Fruit fly (Drosophila melanogaster) whole organism, embryonic: ENCODE measurements around the gene CG13386.

ENCODE experiments used
- ATbp ChIP-seq: fragments of 200-800 bp; sonication (Bioruptor generic); optimal IDR thresholded peaks from 2 replicates; lab custom pipeline; 2017; ENCODE audit warnings: missing biosample characterization, mild to moderate bottlenecking, missing genetic modification characterization, missing genetic modification reagents
- Adf1 ChIP-seq: fragments of 200-800 bp; sonication (Bioruptor generic); IDR thresholded peaks from 2 replicates; pipeline ENCODE4 v1.3.6; 2022; ENCODE audit warnings: missing biosample characterization, missing genetic modification characterization
- B-H1 ChIP-seq: fragments of 200-800 bp; sonication (Bioruptor generic); IDR thresholded peaks from 3 replicates; pipeline ENCODE4 v1.3.6; 2022; ENCODE audit warnings: missing biosample characterization, missing genetic modification characterization
- CG10274 ChIP-seq: fragments of 200-800 bp; sonication (Bioruptor generic); optimal IDR thresholded peaks from 3 replicates; lab custom pipeline; 2017; ENCODE audit warnings: missing biosample characterization, mild to moderate bottlenecking, missing genetic modification characterization
- CG10431 ChIP-seq: fragments of 200-800 bp; sonication (Bioruptor generic); optimal IDR thresholded peaks from 3 replicates; lab custom pipeline; 2018; ENCODE audit warnings: missing biosample characterization, mild to moderate bottlenecking, missing genetic modification characterization
- CG10543 ChIP-seq: fragments of 200-800 bp; sonication (Bioruptor generic); optimal IDR thresholded peaks from 3 replicates; lab custom pipeline; 2017; ENCODE audit warnings: missing biosample characterization, mild to moderate bottlenecking, missing genetic modification characterization, moderate library complexity
- CG10979 ChIP-seq: fragments of 200-800 bp; sonication (Bioruptor generic); optimal IDR thresholded peaks from 2 replicates; lab custom pipeline; 2018; ENCODE audit warnings: missing biosample characterization, mild to moderate bottlenecking, missing genetic modification characterization, moderate library complexity
- CG14014 ChIP-seq: fragments of 200-800 bp; sonication (Bioruptor generic); IDR thresholded peaks from 2 replicates; pipeline ENCODE4 v1.3.6; 2022; ENCODE audit warnings: missing biosample characterization, missing genetic modification characterization
- CG16813 ChIP-seq: fragments of 200-800 bp; sonication (Bioruptor generic); IDR thresholded peaks from 3 replicates; pipeline ENCODE4 v1.3.6; 2022; ENCODE audit warnings: missing biosample characterization, missing genetic modification characterization; ENCODE audit not compliant: partially characterized antibody
- CG17361 ChIP-seq: fragments of 200-800 bp; sonication (Bioruptor generic); IDR thresholded peaks from 3 replicates; pipeline ENCODE4 v1.3.6; 2022; ENCODE audit warnings: missing biosample characterization, missing genetic modification characterization
- CG18476 ChIP-seq: fragments of 200-800 bp; sonication (Bioruptor generic); optimal IDR thresholded peaks from 2 replicates; lab custom pipeline; 2016; ENCODE audit warnings: missing biosample characterization, mild to moderate bottlenecking, missing genetic modification characterization
- CG32767 ChIP-seq: fragments of 200-800 bp; sonication (Bioruptor generic); IDR thresholded peaks from 2 replicates; pipeline ENCODE4 v1.3.6; 2022; ENCODE audit warnings: missing biosample characterization, missing genetic modification characterization
- CG3726 ChIP-seq: fragments of 200-800 bp; sonication (Bioruptor generic); IDR thresholded peaks from 3 replicates; pipeline ENCODE4, ENCODE4 v1.3.6; 2022; ENCODE audit warnings: missing biosample characterization, missing genetic modification characterization
- CG3995 ChIP-seq: fragments of 200-800 bp; sonication (Bioruptor generic); optimal IDR thresholded peaks from 3 replicates; lab custom pipeline; 2016; ENCODE audit warnings: missing biosample characterization, missing genetic modification characterization
- CG4424 ChIP-seq: fragments of 200-800 bp; sonication (Bioruptor generic); optimal IDR thresholded peaks from 3 replicates; lab custom pipeline; 2016; ENCODE audit warnings: missing biosample characterization, missing genetic modification characterization
- CG7271 ChIP-seq: fragments of 200-800 bp; sonication (Bioruptor generic); optimal IDR thresholded peaks from 2 replicates; lab custom pipeline; 2018; ENCODE audit warnings: missing biosample characterization, mild to moderate bottlenecking, missing genetic modification characterization, moderate library complexity
- CG8089 ChIP-seq: fragments of 200-800 bp; sonication (Bioruptor generic); optimal IDR thresholded peaks from 3 replicates; lab custom pipeline; 2016; ENCODE audit warnings: missing biosample characterization, missing genetic modification characterization
- CG8478 ChIP-seq: fragments of >200 bp; optimal IDR thresholded peaks from 2 replicates; lab custom pipeline; 2018
- CG9876 ChIP-seq: fragments of 200-800 bp; sonication (Bioruptor generic); optimal IDR thresholded peaks from 2 replicates; lab custom pipeline; 2016; ENCODE audit warnings: missing biosample characterization, missing genetic modification characterization
- D ChIP-seq, 2 experiments: fragments of 200-800 bp in 1 of 2; fragments of >200 bp in 1 of 2; sonication (Bioruptor generic) in 1 of 2; optimal IDR thresholded peaks; 2 replicates in 1 of 2; 3 replicates in 1 of 2; lab custom pipeline; 2017; ENCODE audit warnings: mild to moderate bottlenecking in 1 of 2, missing biosample characterization in 1 of 2, missing genetic modification characterization in 1 of 2, missing genetic modification reagents in 1 of 2
- Dfd ChIP-seq, 2 experiments: fragments of >200 bp; optimal IDR thresholded peaks; 2 replicates each; lab custom pipeline; 2017; ENCODE audit warnings: missing biosample characterization in 2 of 2, missing genetic modification characterization in 2 of 2
- Doc2 ChIP-seq: fragments of 200-800 bp; sonication (Bioruptor generic); IDR thresholded peaks from 2 replicates; pipeline ENCODE4 v1.3.6; 2022; ENCODE audit warnings: missing biosample characterization, missing genetic modification characterization
- Mrtf ChIP-seq: fragments of 200-800 bp; sonication (Bioruptor generic); IDR thresholded peaks from 3 replicates; pipeline ENCODE4 v1.3.6; 2022; ENCODE audit warnings: missing biosample characterization, missing genetic modification characterization
- NfI ChIP-seq: fragments of 200-800 bp; sonication (Bioruptor generic); optimal IDR thresholded peaks from 3 replicates; lab custom pipeline; 2018; ENCODE audit warnings: missing biosample characterization, mild to moderate bottlenecking, missing genetic modification characterization, moderate library complexity
- Stat92E ChIP-seq, 3 experiments: fragments of >200 bp in 2 of 3; fragments of 200-800 bp in 1 of 3; sonication (Bioruptor generic) in 1 of 3; optimal IDR thresholded peaks; 2 replicates each; lab custom pipeline; 2017 to 2019; ENCODE audit warnings: missing biosample characterization in 3 of 3, missing genetic modification characterization in 3 of 3, mild to moderate bottlenecking in 1 of 3, moderate library complexity in 1 of 3
- Vsx1 ChIP-seq: fragments of 200-800 bp; sonication (Bioruptor generic); optimal IDR thresholded peaks from 2 replicates; lab custom pipeline; 2017; ENCODE audit warnings: missing biosample characterization, mild to moderate bottlenecking, missing genetic modification characterization, missing genetic modification reagents
- ac ChIP-seq: fragments of 200-800 bp; sonication (Bioruptor generic); optimal IDR thresholded peaks from 3 replicates; lab custom pipeline; 2017; ENCODE audit warnings: missing biosample characterization, mild to moderate bottlenecking, missing genetic modification characterization
- ase ChIP-seq: fragments of 200-800 bp; sonication (Bioruptor generic); IDR thresholded peaks from 3 replicates; pipeline ENCODE4 v1.3.6; 2022; ENCODE audit warnings: missing biosample characterization, missing genetic modification characterization
- bab2 ChIP-seq: fragments of 200-800 bp; sonication (Bioruptor generic); optimal IDR thresholded peaks from 2 replicates; lab custom pipeline; 2016; ENCODE audit warnings: missing biosample characterization, missing genetic modification characterization
- btn ChIP-seq: fragments of 200-800 bp; sonication (Bioruptor generic); optimal IDR thresholded peaks from 2 replicates; lab custom pipeline; 2016; ENCODE audit warnings: missing biosample characterization, missing genetic modification characterization
- cas ChIP-seq: fragments of 200-800 bp; sonication (Bioruptor generic); IDR thresholded peaks from 2 replicates; pipeline ENCODE4 v1.3.6; 2022; ENCODE audit warnings: missing biosample characterization, missing genetic modification characterization
- chm ChIP-seq: fragments of 200-800 bp; sonication (Bioruptor generic); IDR thresholded peaks from 2 replicates; pipeline ENCODE4 v1.3.6; 2022; ENCODE audit warnings: missing biosample characterization, missing genetic modification characterization
- dimm ChIP-seq: fragments of 200-800 bp; sonication (Bioruptor generic); IDR thresholded peaks from 2 replicates; pipeline ENCODE4 v1.3.6; 2022; ENCODE audit warnings: missing biosample characterization, missing genetic modification characterization
- emc ChIP-seq: fragments of 200-800 bp; sonication (Bioruptor generic); optimal IDR thresholded peaks from 2 replicates; lab custom pipeline; 2016; ENCODE audit warnings: missing biosample characterization, missing genetic modification characterization
- gce ChIP-seq: fragments of 200-800 bp; sonication (Bioruptor generic); IDR thresholded peaks from 3 replicates; pipeline ENCODE4 v1.3.6; 2022; ENCODE audit warnings: missing biosample characterization, missing genetic modification characterization
- gcm ChIP-seq: fragments of 200-800 bp; sonication (Bioruptor generic); optimal IDR thresholded peaks from 2 replicates; lab custom pipeline; 2019; ENCODE audit warnings: missing biosample characterization, mild to moderate bottlenecking, missing genetic modification characterization, moderate library complexity
- h ChIP-seq: fragments of >200 bp; optimal IDR thresholded peaks from 2 replicates; lab custom pipeline; 2017
- ham ChIP-seq: fragments of 200-800 bp; sonication (Bioruptor generic); IDR thresholded peaks from 2 replicates; pipeline ENCODE4 v1.3.6; 2022; ENCODE audit warnings: missing biosample characterization, missing genetic modification characterization
- her ChIP-seq: fragments of 200-800 bp; sonication (Bioruptor generic); optimal IDR thresholded peaks from 2 replicates; lab custom pipeline; 2016; ENCODE audit warnings: missing biosample characterization, missing genetic modification characterization
- kah ChIP-seq: fragments of 200-800 bp; sonication (Bioruptor generic); optimal IDR thresholded peaks from 2 replicates; lab custom pipeline; 2018; ENCODE audit warnings: missing biosample characterization, mild to moderate bottlenecking, missing genetic modification characterization
- ken ChIP-seq: fragments of 200-800 bp; sonication (Bioruptor generic); IDR thresholded peaks from 3 replicates; pipeline ENCODE4 v1.3.6; 2022; ENCODE audit warnings: missing biosample characterization, missing genetic modification characterization
- lbe ChIP-seq: fragments of 200-800 bp; sonication (Bioruptor generic); optimal IDR thresholded peaks from 2 replicates; lab custom pipeline; 2016; ENCODE audit warnings: missing biosample characterization, mild to moderate bottlenecking, missing genetic modification characterization
- prd ChIP-seq, 3 experiments: fragments of >200 bp in 2 of 3; fragments of 200-800 bp in 1 of 3; sonication (Bioruptor generic) in 1 of 3; optimal IDR thresholded peaks in 2 of 3; IDR thresholded peaks in 1 of 3; 2 replicates in 2 of 3; 3 replicates in 1 of 3; pipeline versions ENCODE4 v1.3.6 to Lab custom; 2017 to 2022; ENCODE audit warnings: missing biosample characterization in 1 of 3, missing genetic modification characterization in 1 of 3
- repo ChIP-seq: fragments of 200-800 bp; sonication (Bioruptor generic); optimal IDR thresholded peaks from 2 replicates; lab custom pipeline; 2016; ENCODE audit warnings: missing biosample characterization, missing genetic modification characterization
- ro ChIP-seq: fragments of 200-800 bp; sonication (Bioruptor generic); IDR thresholded peaks from 2 replicates; pipeline ENCODE4 v1.3.6; 2022; ENCODE audit warnings: missing biosample characterization, missing genetic modification characterization
- sisA ChIP-seq: fragments of 200-800 bp; sonication (Bioruptor generic); IDR thresholded peaks from 2 replicates; pipeline ENCODE4 v1.3.6; 2022; ENCODE audit warnings: missing biosample characterization, missing genetic modification characterization
- tin ChIP-seq: fragments of 200-800 bp; sonication (Bioruptor generic); optimal IDR thresholded peaks from 3 replicates; lab custom pipeline; 2016; ENCODE audit warnings: missing biosample characterization, missing genetic modification characterization
- toy ChIP-seq: fragments of 200-800 bp; sonication (Bioruptor generic); IDR thresholded peaks from 2 replicates; pipeline ENCODE4 v1.3.6; 2022; ENCODE audit warnings: missing biosample characterization, missing genetic modification characterization
- trem ChIP-seq: fragments of 200-800 bp; optimal IDR thresholded peaks from 3 replicates; lab custom pipeline; 2019; ENCODE audit warnings: missing biosample characterization, mild to moderate bottlenecking, missing genetic modification characterization, moderate library complexity
- tup ChIP-seq: fragments of 200-800 bp; sonication (Bioruptor generic); optimal IDR thresholded peaks from 2 replicates; lab custom pipeline; 2016; ENCODE audit warnings: missing biosample characterization, mild to moderate bottlenecking, missing genetic modification characterization, moderate library complexity
- tx ChIP-seq: fragments of 200-800 bp; sonication (Bioruptor generic); optimal IDR thresholded peaks from 2 replicates; lab custom pipeline; 2016; ENCODE audit warnings: missing biosample characterization, missing genetic modification characterization
- z ChIP-seq: fragments of 200-800 bp; sonication (Bioruptor generic); IDR thresholded peaks from 3 replicates; pipeline ENCODE4 v1.3.6; 2022; ENCODE audit warnings: missing biosample characterization, missing genetic modification characterization

The CG13386 gene

dm6 chr2L:8437176-8437575 is 38.4 kb downstream of the CG13386 start, which contains the start of the genes D12 and Chrac-14 (continued):
- TF ChIP-seq CG17361 (GFP tag; lab: Robert Waterston, UW) (no peak), Mrtf (no peak), emc (GFP tag; lab: Kevin White, UChicago) (no peak), CG7271 (tag; lab: Kevin White, UChicago) (no peak), Doc2 (GFP tag; lab: Robert Waterston, UW) (no peak), trem (tag; lab: Kevin White, UChicago) (peak; percentile 49), CG4424 (GFP tag; lab: Kevin White, UChicago) (no peak), her (GFP tag; lab: Kevin White, UChicago) (peak; percentile 2), CG8089 (peak; percentile 18), CG10979 (tag; lab: Kevin White, UChicago) (no peak), Stat92E (GFP tag; optimal IDR thresholded peaks at IDR 0.05; lab: Kevin White, UChicago) (no peak), tup (GFP tag; lab: Kevin White, UChicago) (no peak), CG9876 (GFP tag; lab: Kevin White, UChicago) (no peak), bab2 (GFP tag; lab: Kevin White, UChicago) (no peak), Dfd (GFP tag; optimal IDR thresholded peaks at IDR 0.05; lab: Kevin White, UChicago) (no peak), sisA (GFP tag; lab: Robert Waterston, UW) (peak; percentile 13; the same call in 1 of the 2 replicates), btn (GFP tag; lab: Kevin White, UChicago) (no peak), z (GFP tag; lab: Robert Waterston, UW) (no peak), ro (GFP tag; lab: Robert Waterston, UW) (no peak), CG10274 (GFP tag; lab: Kevin White, UChicago) (no peak), lbe (GFP tag; lab: Kevin White, UChicago) (no peak), D (optimal IDR thresholded peaks at IDR 0.05; lab: Kevin White, UChicago) (no peak), D (GFP tag; optimal IDR thresholded peaks at IDR 0.05; lab: Kevin White, UChicago) (no peak), toy (GFP tag; lab: Robert Waterston, UW) (no peak), h (lab: Kevin White, UChicago) (no peak), gce (GFP tag; lab: Robert Waterston, UW) (no peak), repo (no peak), chm (GFP tag; lab: Robert Waterston, UW) (no peak; the same call in 1 of the 2 replicates), kah (GFP tag; lab: Kevin White, UChicago) (no peak), Vsx1 (GFP tag; lab: Kevin White, UChicago) (no peak), dimm (GFP tag; lab: Robert Waterston, UW) (no peak), NfI (GFP tag; lab: Kevin White, UChicago) (no peak), CG18476 (no peak), ken (GFP tag; lab: Robert Waterston, UW) (peak; percentile 56; the same call in 1 of the 3 replicates), tx (no peak), CG10431 (GFP tag; lab: Kevin White, UChicago) (no peak), prd (optimal IDR thresholded peaks at IDR 0.05; lab: Kevin White, UChicago) (no peak), prd (GFP tag; IDR thresholded peaks at IDR 0.05; lab: Robert Waterston, UW) (no peak), CG3995 (peak; percentile 92), tin (GFP tag; lab: Kevin White, UChicago) (peak; percentile 27), cas (GFP tag; lab: Robert Waterston, UW) (no peak), CG32767 (no peak), Adf1 (GFP tag; lab: Robert Waterston, UW) (0 out of 2 replicates have a peak, but pooled peaks have one; percentile 16), CG14014 (GFP tag; lab: Robert Waterston, UW) (no peak), gcm (no peak), ATbp (GFP tag; lab: Kevin White, UChicago) (no peak), CG3726 (GFP tag; lab: Robert Waterston, UW) (no peak), CG8478 (lab: Kevin White, UChicago) (no peak), CG16813 (no peak), ase (GFP tag; lab: Robert Waterston, UW) (no peak), CG10543 (GFP tag; lab: Kevin White, UChicago) (no peak), B-H1 (GFP tag; lab: Robert Waterston, UW) (no peak; the same call in 2 of the 3 replicates), ac (GFP tag; lab: Kevin White, UChicago) (no peak), ham (GFP tag; lab: Robert Waterston, UW) (no peak)
